Worm (Caenorhabditis elegans) whole organism, late embryonic: ENCODE data around the gene xnd-1.

Experiments used
- C08G9.2 ChIP-seq: sonication (generic microtip); optimal IDR thresholded peaks from 2 replicates; lab custom pipeline; 2016; ENCODE audit warnings: mild to moderate bottlenecking, missing genetic modification characterization, moderate library complexity, missing compliant biosample characterization
- K02D7.2 ChIP-seq: sonication (generic microtip); optimal IDR thresholded peaks from 2 replicates; lab custom pipeline; 2017; ENCODE audit warnings: mild to moderate bottlenecking, missing genetic modification characterization, missing compliant biosample characterization
- ahr-1 ChIP-seq: sonication (generic microtip); optimal IDR thresholded peaks from 2 replicates; lab custom pipeline; 2016; ENCODE audit warnings: missing genetic modification characterization, missing compliant biosample characterization
- ama-1 ChIP-seq: fragments of 150-350 bp; optimal IDR thresholded peaks from 2 replicates; lab custom pipeline; 2014
- ceh-19 ChIP-seq: fragments of 200-800 bp; sonication (Bioruptor generic); optimal IDR thresholded peaks from 2 replicates; lab custom pipeline; 2018; ENCODE audit warnings: mild to moderate bottlenecking, missing genetic modification characterization, missing compliant biosample characterization
- ceh-2 ChIP-seq: sonication (generic microtip); optimal IDR thresholded peaks from 2 replicates; lab custom pipeline; 2016; ENCODE audit warnings: missing genotype, missing genetic modification characterization, missing compliant biosample characterization
- ceh-48 ChIP-seq: sonication (generic microtip); optimal IDR thresholded peaks from 2 replicates; lab custom pipeline; 2016; ENCODE audit warnings: missing genetic modification characterization, inconsistent platforms, missing compliant biosample characterization
- ceh-9 ChIP-seq: sonication (generic microtip); optimal IDR thresholded peaks from 2 replicates; lab custom pipeline; 2016; ENCODE audit warnings: mild to moderate bottlenecking, missing genetic modification characterization, inconsistent platforms, missing compliant biosample characterization
- eyg-1 ChIP-seq: sonication (generic microtip); optimal IDR thresholded peaks from 2 replicates; lab custom pipeline; 2016; ENCODE audit warnings: missing genotype, missing genetic modification characterization, missing compliant biosample characterization
- fax-1 ChIP-seq: sonication (generic microtip); optimal IDR thresholded peaks from 2 replicates; lab custom pipeline; 2016; ENCODE audit warnings: missing genotype, missing genetic modification characterization, missing compliant biosample characterization
- fkh-10 ChIP-seq: fragments of 150-350 bp; optimal IDR thresholded peaks from 2 replicates; lab custom pipeline; 2014; ENCODE audit warnings: missing biosample characterization, missing genetic modification reagents, missing genetic modification characterization
- hlh-13 ChIP-seq: fragments of 200-800 bp; sonication (Bioruptor generic); optimal IDR thresholded peaks from 2 replicates; lab custom pipeline; 2018; ENCODE audit warnings: mild to moderate bottlenecking, missing genetic modification characterization, missing compliant biosample characterization
- hlh-15 ChIP-seq: sonication (generic microtip); optimal IDR thresholded peaks from 2 replicates; lab custom pipeline; 2016; ENCODE audit warnings: missing genetic modification characterization, missing compliant biosample characterization
- hlh-30 ChIP-seq: sonication (generic microtip); optimal IDR thresholded peaks from 2 replicates; lab custom pipeline; 2017; ENCODE audit warnings: antibody characterized with exemption, missing genetic modification characterization, missing compliant biosample characterization; ENCODE audit not compliant: insufficient read depth
- hlh-6 ChIP-seq: sonication (generic microtip); optimal IDR thresholded peaks from 2 replicates; lab custom pipeline; 2016; ENCODE audit warnings: missing genotype, missing genetic modification characterization, missing compliant biosample characterization
- lim-6 ChIP-seq: sonication (generic microtip); optimal IDR thresholded peaks from 2 replicates; lab custom pipeline; 2016; ENCODE audit warnings: missing genetic modification characterization, missing compliant biosample characterization
- lin-11 ChIP-seq: fragments of 200-800 bp; sonication (Bioruptor generic); optimal IDR thresholded peaks from 2 replicates; lab custom pipeline; 2018; ENCODE audit warnings: mild to moderate bottlenecking, missing genetic modification characterization, missing compliant biosample characterization
- madf-2 ChIP-seq: sonication (generic microtip); optimal IDR thresholded peaks from 2 replicates; lab custom pipeline; 2017; ENCODE audit warnings: missing genetic modification characterization, missing compliant biosample characterization
- mec-3 ChIP-seq: sonication (generic microtip); optimal IDR thresholded peaks from 2 replicates; lab custom pipeline; 2016; ENCODE audit warnings: borderline replicate concordance, missing genetic modification characterization, missing compliant biosample characterization
- nhr-232 ChIP-seq: sonication (generic microtip); optimal IDR thresholded peaks from 2 replicates; lab custom pipeline; 2016; ENCODE audit warnings: missing genetic modification characterization, missing compliant biosample characterization
- npax-4 ChIP-seq: sonication (generic microtip); optimal IDR thresholded peaks from 2 replicates; lab custom pipeline; 2016; ENCODE audit warnings: missing genetic modification characterization, missing compliant biosample characterization
- odd-2 ChIP-seq: sonication (generic microtip); optimal IDR thresholded peaks from 2 replicates; lab custom pipeline; 2017; ENCODE audit warnings: antibody characterized with exemption, mild to moderate bottlenecking, missing genetic modification characterization, missing compliant biosample characterization
- pag-3 ChIP-seq: sonication (generic microtip); optimal IDR thresholded peaks from 2 replicates; lab custom pipeline; 2016; ENCODE audit warnings: missing compliant biosample characterization, missing genetic modification characterization, borderline replicate concordance
- pha-2 ChIP-seq: sonication (generic microtip); optimal IDR thresholded peaks from 2 replicates; lab custom pipeline; 2017; ENCODE audit warnings: mild to moderate bottlenecking, missing genetic modification characterization, missing compliant biosample characterization
- rnt-1 ChIP-seq: sonication (generic microtip); optimal IDR thresholded peaks from 2 replicates; lab custom pipeline; 2016; ENCODE audit warnings: missing genetic modification characterization, missing compliant biosample characterization
- sox-2 ChIP-seq: fragments of 200-800 bp; sonication (Bioruptor generic); IDR thresholded peaks from 2 replicates; pipeline ENCODE4 v1.3.6; 2022; ENCODE audit warnings: missing genetic modification reagents, missing genetic modification characterization, missing compliant biosample characterization
- sox-4 ChIP-seq: sonication (generic microtip); optimal IDR thresholded peaks from 2 replicates; lab custom pipeline; 2017; ENCODE audit warnings: mild to moderate bottlenecking, missing genetic modification characterization, inconsistent platforms, missing compliant biosample characterization
- tbx-2 ChIP-seq: sonication (generic microtip); optimal IDR thresholded peaks from 2 replicates; lab custom pipeline; 2016; ENCODE audit warnings: missing genetic modification characterization, missing compliant biosample characterization
- tbx-7 ChIP-seq: sonication (generic microtip); optimal IDR thresholded peaks from 2 replicates; lab custom pipeline; 2016; ENCODE audit warnings: missing genotype, missing genetic modification characterization, missing compliant biosample characterization
- ttx-3 ChIP-seq: sonication (generic microtip); optimal IDR thresholded peaks from 2 replicates; lab custom pipeline; 2016; ENCODE audit warnings: missing genetic modification reagents, missing genetic modification characterization, missing compliant biosample characterization
- unc-3 ChIP-seq, 2 experiments: fragments of 200-800 bp in 1 of 2; sonication (Bioruptor generic) in 1 of 2; sonication (generic microtip) in 1 of 2; conservative IDR thresholded peaks in 1 of 2; optimal IDR thresholded peaks in 1 of 2; 2 replicates each; pipeline versions ENCODE4 v1.3.6 to Lab custom; 2016 to 2022; ENCODE audit warnings: missing compliant biosample characterization in 2 of 2, missing genetic modification characterization in 2 of 2, missing genetic modification reagents in 1 of 2
- unc-42 ChIP-seq: sonication (generic microtip); optimal IDR thresholded peaks from 2 replicates; lab custom pipeline; 2016; ENCODE audit warnings: missing genotype, missing genetic modification characterization, missing compliant biosample characterization
- zip-5 ChIP-seq: sonication (generic microtip); optimal IDR thresholded peaks from 2 replicates; lab custom pipeline; 2016; ENCODE audit warnings: missing genetic modification characterization, missing compliant biosample characterization

xnd-1 gene

DNA sequence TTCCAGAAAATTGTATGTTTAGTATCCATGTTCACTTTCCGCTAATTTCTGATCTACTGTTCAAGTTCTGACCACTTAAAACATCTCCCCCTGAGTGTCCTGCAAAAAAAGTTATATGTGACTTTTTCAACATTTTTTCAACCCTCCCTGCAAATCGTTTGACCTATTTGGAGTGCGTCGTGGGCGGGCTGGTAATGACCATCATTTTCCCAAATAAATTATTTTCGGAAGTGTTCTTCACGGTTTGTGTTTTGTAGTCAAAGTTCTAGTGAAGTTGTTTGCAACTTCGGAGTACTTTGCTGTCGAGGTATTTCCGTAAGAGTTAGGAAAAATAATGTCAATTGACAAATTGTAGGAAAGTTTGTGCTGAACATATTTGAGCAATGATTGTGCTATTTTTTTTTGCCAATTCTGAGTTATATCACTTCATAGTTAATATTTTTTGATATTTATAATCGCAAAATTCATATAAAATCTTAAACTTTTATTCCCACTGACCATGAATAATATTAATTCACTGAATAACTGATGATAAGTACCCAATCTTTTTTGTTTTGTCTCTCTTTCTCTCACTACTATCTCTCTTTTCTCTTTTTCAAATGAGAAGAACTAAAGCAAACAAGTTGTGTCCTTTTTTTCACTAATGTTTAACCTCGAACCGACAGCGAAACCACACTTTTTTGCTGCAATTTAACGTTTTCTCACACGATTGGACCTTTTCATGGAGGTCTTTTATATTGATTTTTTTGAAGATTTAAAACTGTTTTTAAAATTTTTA, 18.2 kb downstream of the xnd-1 start:
- TF ChIP-seq unc-3 (GFP tag; conservative IDR thresholded peaks at IDR 0.05; lab: Robert Waterston, UW) (no peak), unc-3 (tag; optimal IDR thresholded peaks at IDR 0.05; lab: Kevin White, UChicago) (no peak), fax-1 (tag; lab: Kevin White, UChicago) (no peak), tbx-2 (tag; lab: Kevin White, UChicago) (no peak), sox-2 (GFP tag; lab: Robert Waterston, UW) (no peak), ahr-1 (no peak), ceh-19 (GFP tag; lab: Kevin White, UChicago) (no peak), ama-1 (lab: Kevin White, UChicago) (no peak), nhr-232 (no peak), ceh-9 (no peak), tbx-7 (tag; lab: Kevin White, UChicago) (no peak), eyg-1 (tag; lab: Kevin White, UChicago) (no peak), ttx-3 (tag; lab: Kevin White, UChicago) (no peak), unc-42 (tag; lab: Kevin White, UChicago) (no peak), npax-4 (no peak)
- TF ChIP-seq, all 69 proteins: peak for 0

DNA sequence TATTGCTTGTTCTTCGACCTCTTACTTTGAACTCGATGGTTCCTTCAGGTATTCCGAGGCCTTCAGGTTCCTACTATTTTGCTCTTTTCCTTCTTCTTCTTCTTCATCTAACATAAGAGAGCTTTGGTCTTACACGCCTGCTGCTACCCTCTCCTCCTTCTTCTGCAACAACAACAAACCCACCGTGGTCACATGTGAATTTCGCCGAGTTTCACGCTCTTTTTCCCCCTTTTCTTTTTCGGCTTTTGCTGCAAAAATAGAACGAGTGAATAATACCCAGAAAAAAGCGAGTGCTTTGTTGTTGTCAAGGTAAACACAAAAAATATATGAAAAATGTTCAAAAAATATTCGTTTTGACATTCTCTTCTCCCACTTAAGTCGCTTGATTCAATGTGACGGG, 19.2 kb downstream of the xnd-1 start:
- no peak for TF ChIP-seq hlh-6
- TF ChIP-seq hlh-30 (tag; lab: Kevin White, UChicago) = peak; percentile 30
- TF ChIP-seq rnt-1 = no peak

DNA sequence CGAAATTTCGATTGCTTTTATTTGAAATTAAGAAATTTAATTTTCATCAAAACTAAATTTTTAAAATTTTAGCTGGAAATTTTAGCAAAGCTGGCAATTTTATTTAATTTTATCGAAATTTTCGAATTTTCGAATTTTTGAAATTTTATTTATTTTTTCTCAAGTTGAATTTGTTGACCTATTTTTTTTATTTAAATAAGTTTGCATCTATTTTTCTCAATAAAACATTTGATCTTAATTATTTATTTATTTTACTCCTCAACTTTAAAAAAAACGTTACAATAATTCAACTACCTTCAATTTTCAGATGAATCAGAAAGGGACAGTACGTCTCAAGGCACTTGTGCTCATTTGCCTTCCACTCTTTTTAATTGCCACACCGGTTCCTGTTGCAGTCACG, 20.6 kb downstream of the xnd-1 start, which contains the start of gene daf-4:
Gene daf-4, plus strand, starts transcription at position 301 of the 400 bp plus-strand sequence.
- TF ChIP-seq eyg-1 (tag; lab: Kevin White, UChicago) (no peak), hlh-15 (tag; lab: Kevin White, UChicago) (no peak), mec-3 (tag; lab: Kevin White, UChicago) (no peak), ceh-48 (tag; lab: Kevin White, UChicago) (no peak), K02D7.2 (tag; lab: Kevin White, UChicago) (no peak), lim-6 (tag; lab: Kevin White, UChicago) (no peak), ceh-2 (tag; lab: Kevin White, UChicago) (no peak), lin-11 (no peak), C08G9.2 (tag; lab: Kevin White, UChicago) (no peak), madf-2 (tag; lab: Kevin White, UChicago) (no peak), ahr-1 (no peak), unc-42 (tag; lab: Kevin White, UChicago) (no peak), pha-2 (tag; lab: Kevin White, UChicago) (no peak), ttx-3 (tag; lab: Kevin White, UChicago) (no peak), fkh-10 (GFP tag; lab: Kevin White, UChicago) (no peak), hlh-30 (tag; lab: Kevin White, UChicago) (no peak), pag-3 (tag; lab: Kevin White, UChicago) (no peak), tbx-7 (tag; lab: Kevin White, UChicago) (no peak), tbx-2 (tag; lab: Kevin White, UChicago) (no peak)

DNA sequence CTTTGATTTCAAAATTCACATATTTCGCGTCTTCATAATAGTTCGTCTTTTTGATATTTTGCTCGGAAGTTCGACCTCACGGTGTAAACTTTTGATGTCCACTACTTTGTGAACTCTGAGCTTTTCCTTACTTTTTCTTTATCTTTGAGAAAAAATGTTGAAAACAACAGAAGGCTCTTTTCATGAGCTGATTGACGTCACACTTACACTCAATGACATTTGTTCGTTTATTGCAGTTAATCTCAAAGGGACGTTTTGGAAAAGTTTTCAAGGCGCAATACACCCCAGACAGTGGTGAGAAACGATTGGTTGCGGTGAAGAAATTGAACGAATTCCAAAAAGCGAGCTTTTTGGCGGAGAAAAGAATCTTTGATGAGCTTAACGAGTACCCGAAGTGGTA, 25.0 kb downstream of the xnd-1 start:
- TF ChIP-seq sox-4 (tag; lab: Kevin White, UChicago) (no peak), odd-2 (tag; lab: Kevin White, UChicago) (no peak), hlh-13 (no peak), zip-5 (tag; lab: Kevin White, UChicago) (no peak)
